Fruit fly (Drosophila melanogaster) whole organism, wandering third instar larva: ENCODE measurements around the gene Cyp4ac2.
A peak's percentile ranks its signal among the peaks of the same experiment; 100 is the strongest.

ENCODE experiments used
- CG32264 ChIP-seq: fragments of 200-800 bp; sonication (Bioruptor generic); optimal IDR thresholded peaks from 2 replicates; lab custom pipeline; 2016; ENCODE audit warnings: missing biosample characterization, missing genetic modification characterization
- CG9705 ChIP-seq: fragments of 200-800 bp; sonication (Bioruptor generic); optimal IDR thresholded peaks from 2 replicates; lab custom pipeline; 2018; ENCODE audit warnings: missing biosample characterization, mild to moderate bottlenecking, missing genetic modification characterization
- CrebA ChIP-seq: fragments of 200-800 bp; sonication (Bioruptor generic); optimal IDR thresholded peaks from 2 replicates; lab custom pipeline; 2016; ENCODE audit warnings: missing biosample characterization, mild to moderate bottlenecking, missing genetic modification characterization, borderline replicate concordance
- Dfd ChIP-seq: fragments of >200 bp; optimal IDR thresholded peaks from 2 replicates; lab custom pipeline; 2017; ENCODE audit warnings: missing biosample characterization, missing genetic modification characterization
- Dif ChIP-seq: fragments of 200-275, 200-300 bp; sonication (Bioruptor generic); optimal IDR thresholded peaks from 2 replicates; lab custom pipeline; 2018; ENCODE audit warnings: missing biosample characterization, missing genetic modification characterization; ENCODE audit not compliant: partially characterized antibody
- GATAd ChIP-seq: sonication (Bioruptor generic); optimal IDR thresholded peaks from 2 replicates; lab custom pipeline; 2016; ENCODE audit warnings: missing biosample characterization, missing genetic modification characterization
- HLH106 ChIP-seq: fragments of 200-800 bp; optimal IDR thresholded peaks from 3 replicates; lab custom pipeline; 2019; ENCODE audit warnings: missing biosample characterization, mild to moderate bottlenecking, missing genetic modification characterization, moderate library complexity
- Hnf4 ChIP-seq: fragments of 200-800 bp; sonication (Bioruptor generic); optimal IDR thresholded peaks from 2 replicates; lab custom pipeline; 2016; ENCODE audit warnings: missing biosample characterization, mild to moderate bottlenecking, missing genetic modification characterization
- Hr78 ChIP-seq: fragments of >200 bp; optimal IDR thresholded peaks from 2 replicates; lab custom pipeline; 2017; ENCODE audit warnings: missing biosample characterization, missing genetic modification characterization
- Hr83 ChIP-seq: fragments of 200-300 bp; sonication (Bioruptor generic); optimal IDR thresholded peaks from 2 replicates; lab custom pipeline; 2016; ENCODE audit warnings: missing biosample characterization, mild to moderate bottlenecking, missing genetic modification characterization, moderate library complexity; ENCODE audit not compliant: poor library complexity, severe bottlenecking
- Mio ChIP-seq: sonication (Bioruptor generic); optimal IDR thresholded peaks from 2 replicates; lab custom pipeline; 2016; ENCODE audit warnings: missing biosample characterization, missing genetic modification characterization
- Myc ChIP-seq: fragments of >200 bp; optimal IDR thresholded peaks from 2 replicates; lab custom pipeline; 2017
- N ChIP-seq: fragments of >200 bp; optimal IDR thresholded peaks from 2 replicates; lab custom pipeline; 2018; ENCODE audit warnings: missing biosample characterization, missing external identifiers, missing genetic modification characterization
- OdsH ChIP-seq: fragments of 200-800 bp; sonication (Bioruptor generic); optimal IDR thresholded peaks from 2 replicates; lab custom pipeline; 2016; ENCODE audit warnings: missing biosample characterization, mild to moderate bottlenecking, missing genetic modification characterization
- Rel ChIP-seq, 2 experiments: fragments of 200-800 bp; sonication (Bioruptor generic) in 1 of 2; optimal IDR thresholded peaks; 2 replicates in 1 of 2; 3 replicates in 1 of 2; lab custom pipeline; 2016 to 2019; ENCODE audit warnings: mild to moderate bottlenecking in 2 of 2, missing biosample characterization in 2 of 2, missing genetic modification characterization in 2 of 2, moderate library complexity in 1 of 2
- Sp1 ChIP-seq: fragments of 200-800 bp; sonication (Bioruptor generic); optimal IDR thresholded peaks from 3 replicates; lab custom pipeline; 2019; ENCODE audit warnings: missing biosample characterization, mild to moderate bottlenecking, missing genetic modification characterization, moderate library complexity
- Vsx2 ChIP-seq: fragments of 200-300, 225-300 bp; sonication (Bioruptor generic); optimal IDR thresholded peaks from 2 replicates; lab custom pipeline; 2018; ENCODE audit warnings: missing biosample characterization, missing genetic modification characterization; ENCODE audit not compliant: partially characterized antibody
- br ChIP-seq: fragments of 200-800 bp; sonication (Bioruptor generic); optimal IDR thresholded peaks from 2 replicates; lab custom pipeline; 2016; ENCODE audit warnings: missing biosample characterization, missing genetic modification characterization
- brk ChIP-seq: fragments of 200-800 bp; sonication (Bioruptor generic); optimal IDR thresholded peaks from 2 replicates; lab custom pipeline; 2016; ENCODE audit warnings: missing biosample characterization, mild to moderate bottlenecking, missing genetic modification characterization
- dl ChIP-seq, 2 experiments: fragments of 175-275, 200-275 bp in 1 of 2; fragments of 200-275 bp in 1 of 2; sonication (Bioruptor generic); optimal IDR thresholded peaks; lab custom pipeline; 2018; ENCODE audit warnings: mild to moderate bottlenecking in 2 of 2, missing biosample characterization in 2 of 2, missing genetic modification characterization in 2 of 2, moderate library complexity in 2 of 2; ENCODE audit not compliant: partially characterized antibody in 2 of 2, insufficient read depth in 1 of 2
- foxo ChIP-seq, 2 experiments: fragments of 200-800 bp; sonication (Bioruptor generic); optimal IDR thresholded peaks; 2 replicates in 1 of 2; 3 replicates in 1 of 2; lab custom pipeline; 2016 to 2017; ENCODE audit warnings: missing biosample characterization in 2 of 2, missing genetic modification characterization in 2 of 2
- fru ChIP-seq: fragments of 200-800 bp; sonication (Bioruptor generic); optimal IDR thresholded peaks from 3 replicates; lab custom pipeline; 2016; ENCODE audit warnings: missing biosample characterization, mild to moderate bottlenecking, missing genetic modification characterization
- h ChIP-seq: fragments of 200-800 bp; sonication (Bioruptor generic); optimal IDR thresholded peaks from 3 replicates; lab custom pipeline; 2016; ENCODE audit warnings: missing biosample characterization, mild to moderate bottlenecking, missing genetic modification characterization
- pan ChIP-seq: fragments of >200 bp; optimal IDR thresholded peaks from 2 replicates; lab custom pipeline; 2017
- psq ChIP-seq: fragments of 200-800 bp; sonication (Bioruptor generic); optimal IDR thresholded peaks from 3 replicates; lab custom pipeline; 2017; ENCODE audit warnings: missing biosample characterization, mild to moderate bottlenecking, missing genetic modification characterization, moderate library complexity
- rgr ChIP-seq: fragments of 200-800 bp; sonication (Bioruptor generic); optimal IDR thresholded peaks from 3 replicates; lab custom pipeline; 2016; ENCODE audit warnings: missing biosample characterization, mild to moderate bottlenecking, missing genetic modification characterization
- sage ChIP-seq: fragments of 200-800 bp; sonication (Bioruptor generic); optimal IDR thresholded peaks from 2 replicates; lab custom pipeline; 2016; ENCODE audit warnings: missing biosample characterization, mild to moderate bottlenecking, missing genetic modification characterization
- sv ChIP-seq: fragments of 200-800 bp; sonication (Bioruptor generic); optimal IDR thresholded peaks from 3 replicates; lab custom pipeline; 2016; ENCODE audit warnings: missing biosample characterization, missing genetic modification characterization
- tai ChIP-seq: sonication (Bioruptor generic); optimal IDR thresholded peaks from 2 replicates; lab custom pipeline; 2016; ENCODE audit warnings: missing biosample characterization, missing genetic modification characterization
- woc ChIP-seq: sonication (Bioruptor generic); optimal IDR thresholded peaks from 2 replicates; lab custom pipeline; 2016; ENCODE audit warnings: missing biosample characterization, mild to moderate bottlenecking, missing genetic modification characterization

Cyp4ac2 gene

dm6 chr2L:5237175-5237753, 28.9 kb upstream of the Cyp4ac2 start:
- no peak for TF ChIP-seq HLH106 (tag; lab: Kevin White, UChicago)
- TF ChIP-seq Dfd (GFP tag; lab: Kevin White, UChicago), result no peak
- TF ChIP-seq sage, result peak; percentile 45
- TF ChIP-seq Hnf4 (GFP tag; lab: Kevin White, UChicago), result peak; percentile 2
- peak; percentile 24 for TF ChIP-seq br
- TF ChIP-seq OdsH (GFP tag; lab: Kevin White, UChicago), result no peak
- TF ChIP-seq Rel (GFP tag; optimal IDR thresholded peaks at IDR 0.05; lab: Kevin White, UChicago), result peak; percentile 87
- peak; percentile 22 for TF ChIP-seq Rel (tag; optimal IDR thresholded peaks at IDR 0.05; lab: Kevin White, UChicago)
- peak; percentile 96 for TF ChIP-seq Myc (lab: Kevin White, UChicago)
- peak; percentile 16 for TF ChIP-seq rgr (GFP tag; lab: Kevin White, UChicago)
- peak; percentile 95 for TF ChIP-seq Vsx2 (GFP tag; lab: Kevin White, UChicago)
- TF ChIP-seq tai, result peak; percentile 14
- peak; percentile 6 for TF ChIP-seq Sp1 (GFP tag; lab: Kevin White, UChicago)
- TF ChIP-seq GATAd (GFP tag; lab: Kevin White, UChicago), result no peak
- TF ChIP-seq Hr83 (GFP tag; lab: Kevin White, UChicago), result peak; percentile 87
- peak; percentile 23 for TF ChIP-seq CG32264 (GFP tag; lab: Kevin White, UChicago)
- TF ChIP-seq h (GFP tag; lab: Kevin White, UChicago), result peak; percentile 45
- no peak for TF ChIP-seq sv
- no peak for TF ChIP-seq Mio
- no peak for TF ChIP-seq pan (lab: Kevin White, UChicago)
- no peak for TF ChIP-seq Hr78
- TF ChIP-seq N (GFP tag; lab: Kevin White, UChicago), result no peak
- TF ChIP-seq dl (GFP tag; optimal IDR thresholded peaks at IDR 0.05; lab: Kevin White, UChicago; ENCODE audit: insufficient read depth in 1 of 2, partially characterized antibody in 2 of 2), result peak; percentile 97 to 99
- peak; percentile 100 for TF ChIP-seq Dif (GFP tag; lab: Kevin White, UChicago)
- TF ChIP-seq CrebA, result peak; percentile 70
- TF ChIP-seq woc, result peak; percentile 18
- peak in 1 of 2 experiments; percentile 58 for TF ChIP-seq foxo (GFP tag; optimal IDR thresholded peaks at IDR 0.05; lab: Kevin White, UChicago)
- peak; percentile 67 for TF ChIP-seq brk (GFP tag; lab: Kevin White, UChicago)
- TF ChIP-seq CG9705 (GFP tag; lab: Kevin White, UChicago), result no peak
- TF ChIP-seq, all 38 proteins: peak for 18

dm6 chr2L:5237899-5238566, 28.2 kb upstream of the Cyp4ac2 start:
- peak; percentile 24 for TF ChIP-seq Sp1 (GFP tag; lab: Kevin White, UChicago)
- TF ChIP-seq sv, result peak; percentile 33
- peak in 1 of 2 experiments; percentile 49 for TF ChIP-seq foxo (GFP tag; optimal IDR thresholded peaks at IDR 0.05; lab: Kevin White, UChicago)
- no peak for TF ChIP-seq Hr78
- TF ChIP-seq h (GFP tag; lab: Kevin White, UChicago), result peak; percentile 6
- TF ChIP-seq psq (GFP tag; lab: Kevin White, UChicago), result peak; percentile 43
- no peak for TF ChIP-seq br
- TF ChIP-seq HLH106 (tag; lab: Kevin White, UChicago), result peak; percentile 24
- peak; percentile 49 for TF ChIP-seq rgr (GFP tag; lab: Kevin White, UChicago)
- TF ChIP-seq Myc (lab: Kevin White, UChicago), result no peak
- TF ChIP-seq Hnf4 (GFP tag; lab: Kevin White, UChicago), result peak; percentile 33
- TF ChIP-seq tai, result no peak
- peak; percentile 49 for TF ChIP-seq brk (GFP tag; lab: Kevin White, UChicago)
- no peak for TF ChIP-seq CG32264 (GFP tag; lab: Kevin White, UChicago)
- TF ChIP-seq Vsx2 (GFP tag; lab: Kevin White, UChicago), result no peak
- peak; percentile 69 for TF ChIP-seq OdsH (GFP tag; lab: Kevin White, UChicago)
- TF ChIP-seq fru (GFP tag; lab: Kevin White, UChicago), result peak; percentile 38
- no peak for TF ChIP-seq CrebA
- TF ChIP-seq, all 38 proteins: peak for 11

- TF ChIP-seq Dfd (GFP tag; lab: Kevin White, UChicago), result peak; percentile 56
- TF ChIP-seq psq (GFP tag; lab: Kevin White, UChicago), result no peak
- peak; percentile 11 for TF ChIP-seq br
These were observed 27.6 kb upstream of the Cyp4ac2 start for dm6 chr2L:5238567-5238925.
